Worm (Caenorhabditis elegans) whole organism, late embryonic: ENCODE results near the gene ugt-33.

ENCODE experiments used
- C08G9.2 ChIP-seq: sonication (generic microtip); optimal IDR thresholded peaks from 2 replicates; lab custom pipeline; 2016; ENCODE audit warnings: mild to moderate bottlenecking, missing genetic modification characterization, moderate library complexity, missing compliant biosample characterization
- ama-1 ChIP-seq: fragments of 150-350 bp; optimal IDR thresholded peaks from 2 replicates; lab custom pipeline; 2014
- ceh-2 ChIP-seq: sonication (generic microtip); optimal IDR thresholded peaks from 2 replicates; lab custom pipeline; 2016; ENCODE audit warnings: missing genotype, missing genetic modification characterization, missing compliant biosample characterization
- ceh-48 ChIP-seq: sonication (generic microtip); optimal IDR thresholded peaks from 2 replicates; lab custom pipeline; 2016; ENCODE audit warnings: missing genetic modification characterization, inconsistent platforms, missing compliant biosample characterization
- elt-2 ChIP-seq: sonication (generic microtip); optimal IDR thresholded peaks from 2 replicates; lab custom pipeline; 2016; ENCODE audit warnings: missing genetic modification reagents, missing genetic modification characterization, missing compliant biosample characterization

ce11 chrV:10489998-10490397 is 3.2 kb upstream of the ugt-33 start, which contains the start of gene ncx-5:
- no peak for TF ChIP-seq ama-1 (lab: Kevin White, UChicago)
- TF ChIP-seq ceh-2 (tag; lab: Kevin White, UChicago) = no peak
- no peak for TF ChIP-seq ceh-48 (tag; lab: Kevin White, UChicago)
- TF ChIP-seq elt-2 (tag; lab: Kevin White, UChicago) = no peak
- TF ChIP-seq C08G9.2 (tag; lab: Kevin White, UChicago) = no peak
